Worm (Caenorhabditis elegans): ENCODE measurements around the gene C29F3.7.

ce11 chrV:15344481-15344880 lies 10.2 kb upstream of the C29F3.7 start, which contains the start of gene wrt-8:
- TF ChIP-seq elt-1 (tag; optimal IDR thresholded peaks at IDR 0.05): no peak
- TF ChIP-seq nhr-10 (tag; optimal IDR thresholded peaks at IDR 0.05): no peak
- no peak for TF ChIP-seq lin-13 (GFP tag; optimal IDR thresholded peaks at IDR 0.05)
- no peak for TF ChIP-seq ztf-4 (tag; optimal IDR thresholded peaks at IDR 0.05)
- TF ChIP-seq mab-5 (tag; optimal IDR thresholded peaks at IDR 0.05): no peak
- TF ChIP-seq unc-39 (tag; optimal IDR thresholded peaks at IDR 0.05): no peak
- TF ChIP-seq unc-62 (GFP tag; optimal IDR thresholded peaks at IDR 0.05): no peak
- TF ChIP-seq ZK546.5 (tag; optimal IDR thresholded peaks at IDR 0.05): no peak
- TF ChIP-seq skn-1 (tag; optimal IDR thresholded peaks at IDR 0.05): no peak
